Worm (Caenorhabditis elegans) whole organism, young adult: ENCODE measurements around the gene C25F6.6.

Experiments used
- B0035.1 ChIP-seq: sonication (generic microtip); optimal IDR thresholded peaks from 2 replicates; lab custom pipeline; 2016; ENCODE audit warnings: missing genetic modification characterization, mild to moderate bottlenecking, missing compliant biosample characterization, missing genotype, missing genetic modification reagents
- C06A6.2 ChIP-seq: fragments of 200-800 bp; sonication (Bioruptor generic); conservative IDR thresholded peaks from 2 replicates; pipeline ENCODE4 v1.3.6; 2022; ENCODE audit warnings: missing genetic modification characterization, missing compliant biosample characterization
- D2030.7 ChIP-seq: fragments of 200-800 bp; sonication (Bioruptor generic); IDR thresholded peaks from 2 replicates; pipeline ENCODE4 v1.3.6; 2022; ENCODE audit warnings: missing genetic modification reagents, missing genetic modification characterization, missing compliant biosample characterization
- F39B2.1 ChIP-seq: fragments of 200-800 bp; sonication (Bioruptor generic); IDR thresholded peaks from 2 replicates; pipeline ENCODE4 v1.3.6; 2022; ENCODE audit warnings: missing genetic modification reagents, missing genetic modification characterization, missing compliant biosample characterization
- F55B11.4 ChIP-seq: sonication (generic microtip); optimal IDR thresholded peaks from 2 replicates; lab custom pipeline; 2016; ENCODE audit warnings: missing compliant biosample characterization, missing genetic modification characterization, borderline replicate concordance; ENCODE audit not compliant: insufficient read depth
- F57A8.1 ChIP-seq: fragments of 200-800 bp; sonication (Bioruptor generic); optimal IDR thresholded peaks from 2 replicates; lab custom pipeline; 2018; ENCODE audit warnings: mild to moderate bottlenecking, missing genetic modification characterization, moderate library complexity, missing compliant biosample characterization
- T26A5.8 ChIP-seq: sonication (generic microtip); optimal IDR thresholded peaks from 2 replicates; lab custom pipeline; 2016; ENCODE audit warnings: missing genetic modification characterization, missing compliant biosample characterization
- Y67H2A.10 ChIP-seq: fragments of 200-800 bp; sonication (Bioruptor generic); conservative IDR thresholded peaks from 2 replicates; pipeline ENCODE4 v1.3.6; 2022; ENCODE audit warnings: missing genetic modification reagents, missing genetic modification characterization, missing compliant biosample characterization
- akir-1 ChIP-seq: fragments of 200-800 bp; sonication (Bioruptor generic); optimal IDR thresholded peaks from 2 replicates; lab custom pipeline; 2018; ENCODE audit warnings: mild to moderate bottlenecking, missing genetic modification characterization, moderate library complexity, missing compliant biosample characterization
- athp-1 ChIP-seq: sonication (generic microtip); optimal IDR thresholded peaks from 2 replicates; lab custom pipeline; 2017; ENCODE audit warnings: mild to moderate bottlenecking, missing genetic modification characterization, missing compliant biosample characterization
- attf-6 ChIP-seq: fragments of 200-800 bp; sonication (Bioruptor generic); IDR thresholded peaks from 2 replicates; pipeline ENCODE4 v1.3.6; 2022; ENCODE audit warnings: missing genetic modification reagents, missing genetic modification characterization, missing compliant biosample characterization
- cebp-1 ChIP-seq, 2 experiments: fragments of 200-800 bp in 1 of 2; sonication (Bioruptor generic) in 1 of 2; sonication (generic microtip) in 1 of 2; IDR thresholded peaks in 1 of 2; optimal IDR thresholded peaks in 1 of 2; 2 replicates each; pipeline versions ENCODE4 v1.3.6 to Lab custom; 2017 to 2022; ENCODE audit warnings: missing compliant biosample characterization in 2 of 2, missing genetic modification characterization in 2 of 2, mild to moderate bottlenecking in 1 of 2, missing genetic modification reagents in 1 of 2, moderate library complexity in 1 of 2
- ceh-79 ChIP-seq: sonication (generic microtip); optimal IDR thresholded peaks from 2 replicates; lab custom pipeline; 2017; ENCODE audit warnings: mild to moderate bottlenecking, missing genetic modification characterization, missing compliant biosample characterization
- ceh-91 ChIP-seq: fragments of 200-800 bp; sonication (Bioruptor generic); IDR thresholded peaks from 2 replicates; pipeline ENCODE4 v1.3.6; 2022; ENCODE audit warnings: missing genetic modification reagents, missing genetic modification characterization, missing compliant biosample characterization
- chd-7 ChIP-seq: sonication (generic microtip); optimal IDR thresholded peaks from 2 replicates; lab custom pipeline; 2016; ENCODE audit warnings: mild to moderate bottlenecking, missing genetic modification characterization, moderate library complexity, missing compliant biosample characterization
- egrh-3 ChIP-seq: fragments of 200-800 bp; sonication (Bioruptor generic); IDR thresholded peaks from 2 replicates; pipeline ENCODE4 v1.3.6; 2022; ENCODE audit warnings: missing genetic modification reagents, missing genetic modification characterization, missing compliant biosample characterization
- ets-4 ChIP-seq: fragments of 200-800 bp; sonication (Bioruptor generic); optimal IDR thresholded peaks from 2 replicates; lab custom pipeline; 2018; ENCODE audit warnings: mild to moderate bottlenecking, missing genetic modification characterization, missing compliant biosample characterization
- hmg-1.2 ChIP-seq: fragments of 200-800 bp; sonication (Bioruptor generic); IDR thresholded peaks from 2 replicates; pipeline ENCODE4 v1.3.6; 2022; ENCODE audit warnings: missing genetic modification reagents, missing genetic modification characterization, missing compliant biosample characterization
- hrde-1 ChIP-seq: sonication (generic microtip); optimal IDR thresholded peaks from 2 replicates; lab custom pipeline; 2016; ENCODE audit warnings: missing genetic modification characterization, mild to moderate bottlenecking, missing compliant biosample characterization, moderate library complexity, missing genotype, missing genetic modification reagents, borderline replicate concordance
- hsf-1 ChIP-seq: fragments of 200-800 bp; sonication (Bioruptor generic); IDR thresholded peaks from 2 replicates; pipeline ENCODE4 v1.3.6; 2022; ENCODE audit warnings: missing genetic modification reagents, missing genetic modification characterization, missing compliant biosample characterization
- let-607 ChIP-seq, 2 experiments: fragments of 200-800 bp in 1 of 2; sonication (Bioruptor generic) in 1 of 2; sonication (generic microtip) in 1 of 2; optimal IDR thresholded peaks; 2 replicates each; lab custom pipeline; 2016 to 2018; ENCODE audit warnings: mild to moderate bottlenecking in 2 of 2, missing compliant biosample characterization in 2 of 2, missing genetic modification characterization in 2 of 2, moderate library complexity in 2 of 2, missing genotype in 1 of 2
- lin-40 ChIP-seq: sonication (generic microtip); optimal IDR thresholded peaks from 2 replicates; lab custom pipeline; 2016; ENCODE audit warnings: missing genetic modification characterization, mild to moderate bottlenecking, missing compliant biosample characterization, missing genotype, missing genetic modification reagents
- lin-54 ChIP-seq: fragments of 200-800 bp; sonication (Bioruptor generic); optimal IDR thresholded peaks from 2 replicates; lab custom pipeline; 2018; ENCODE audit warnings: mild to moderate bottlenecking, missing genetic modification characterization, missing compliant biosample characterization
- madf-10 ChIP-seq: sonication (generic microtip); optimal IDR thresholded peaks from 2 replicates; lab custom pipeline; 2016; ENCODE audit warnings: mild to moderate bottlenecking, missing genetic modification characterization, missing compliant biosample characterization
- mcd-1 ChIP-seq: fragments of 200-800 bp; sonication (Bioruptor generic); IDR thresholded peaks from 2 replicates; pipeline ENCODE4 v1.3.6; 2022; ENCODE audit warnings: missing genetic modification reagents, missing genetic modification characterization, missing compliant biosample characterization
- nhr-80 ChIP-seq: sonication (generic microtip); optimal IDR thresholded peaks from 2 replicates; lab custom pipeline; 2016; ENCODE audit warnings: missing genetic modification characterization, missing compliant biosample characterization
- repo-1 ChIP-seq: sonication (generic microtip); optimal IDR thresholded peaks from 2 replicates; lab custom pipeline; 2017; ENCODE audit warnings: mild to moderate bottlenecking, missing genetic modification characterization, missing compliant biosample characterization
- tbp1 ChIP-seq: fragments of 200-800 bp; sonication (Bioruptor generic); optimal IDR thresholded peaks from 2 replicates; lab custom pipeline; 2018; ENCODE audit warnings: mild to moderate bottlenecking, missing genetic modification characterization, missing compliant biosample characterization
- unc-130 ChIP-seq: sonication (generic microtip); optimal IDR thresholded peaks from 2 replicates; lab custom pipeline; 2016; ENCODE audit warnings: missing genetic modification reagents, missing genetic modification characterization, missing compliant biosample characterization
- zim-3 ChIP-seq: sonication (generic microtip); optimal IDR thresholded peaks from 2 replicates; lab custom pipeline; 2017; ENCODE audit warnings: mild to moderate bottlenecking, missing genetic modification characterization, moderate library complexity, missing compliant biosample characterization
- ztf-26 ChIP-seq: sonication (generic microtip); optimal IDR thresholded peaks from 2 replicates; lab custom pipeline; 2017; ENCODE audit warnings: missing genetic modification characterization, missing compliant biosample characterization
- ztf-3 ChIP-seq: fragments of 200-800 bp; sonication (Bioruptor generic); optimal IDR thresholded peaks from 2 replicates; lab custom pipeline; 2018; ENCODE audit warnings: mild to moderate bottlenecking, missing genetic modification characterization, missing compliant biosample characterization

The C25F6.6 gene

ce11 chrX:5470111-5470745, 19.6 kb upstream of the C25F6.6 start:
- TF ChIP-seq attf-6 (GFP tag; lab: Robert Waterston, UW): no peak
- no peak for TF ChIP-seq F39B2.1
- TF ChIP-seq hmg-1.2: no peak
- no peak for TF ChIP-seq chd-7 (tag; lab: Kevin White, UChicago)

DNA sequence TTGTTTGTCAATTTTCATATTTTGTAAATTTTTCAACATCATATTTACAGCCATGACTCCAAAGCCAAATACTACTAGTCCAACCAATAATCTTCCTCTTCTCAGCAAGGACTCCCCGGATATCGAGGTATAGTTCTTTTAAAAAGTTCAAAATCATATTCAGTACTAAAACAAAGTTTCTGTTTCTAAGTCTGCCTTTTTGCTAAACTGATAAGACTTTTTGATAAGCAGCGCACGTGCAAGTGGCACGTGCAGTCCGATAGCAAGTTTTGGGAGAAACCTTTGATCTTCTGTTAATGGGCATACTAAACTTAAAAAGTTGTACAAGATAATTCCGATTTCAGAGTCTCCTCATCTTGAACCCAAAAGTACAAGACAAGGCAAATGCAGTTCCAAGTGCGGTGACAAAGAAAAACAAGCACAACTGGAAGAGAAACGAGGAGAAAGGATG, 17.2 kb upstream of the C25F6.6 start, which contains the start of gene dpyd-1:
dpyd-1 (plus strand) TSS at position 51 of the 451 bp plus-strand sequence.
- no peak for TF ChIP-seq cebp-1 (GFP tag; IDR thresholded peaks at IDR 0.05; lab: Robert Waterston, UW)
- peak; percentile 0 for TF ChIP-seq cebp-1 (tag; optimal IDR thresholded peaks at IDR 0.05; lab: Kevin White, UChicago)
- TF ChIP-seq athp-1: no peak

ce11 chrX:5467308-5467707, 16.7 kb upstream of the C25F6.6 start:
- TF ChIP-seq egrh-3 (GFP tag; lab: Robert Waterston, UW): no peak
- no peak for TF ChIP-seq unc-130 (GFP tag; lab: Kevin White, UChicago)
- no peak for TF ChIP-seq D2030.7
- no peak for TF ChIP-seq B0035.1 (tag; lab: Kevin White, UChicago)
- TF ChIP-seq nhr-80 (tag; lab: Kevin White, UChicago): peak; percentile 76
- no peak for TF ChIP-seq hrde-1 (tag; lab: Kevin White, UChicago)
- no peak for TF ChIP-seq ceh-79
- peak; percentile 18; the same call in 1 of the 2 replicates for TF ChIP-seq mcd-1 (GFP tag; lab: Robert Waterston, UW)
- TF ChIP-seq madf-10 (tag; lab: Kevin White, UChicago): peak; percentile 3
- TF ChIP-seq C06A6.2 (GFP tag; lab: Robert Waterston, UW): no peak
- no peak for TF ChIP-seq ceh-91 (GFP tag; lab: Robert Waterston, UW)
- no peak for TF ChIP-seq ztf-3
- TF ChIP-seq Y67H2A.10 (GFP tag; lab: Robert Waterston, UW): no peak
- TF ChIP-seq repo-1: no peak
- peak; percentile 47 to 91 for TF ChIP-seq let-607 (tag; optimal IDR thresholded peaks at IDR 0.05; lab: Kevin White, UChicago)
- TF ChIP-seq tbp1: peak; percentile 9
- TF ChIP-seq F55B11.4 (tag; lab: Kevin White, UChicago): no peak
- TF ChIP-seq ztf-26 (tag; lab: Kevin White, UChicago): peak; percentile 40
- TF ChIP-seq akir-1 (GFP tag; lab: Kevin White, UChicago): no peak
- TF ChIP-seq F57A8.1 (GFP tag; lab: Kevin White, UChicago): no peak
- TF ChIP-seq ets-4 (GFP tag; lab: Kevin White, UChicago): no peak
- TF ChIP-seq zim-3 (tag; lab: Kevin White, UChicago): no peak
- TF ChIP-seq lin-40 (tag; lab: Kevin White, UChicago): peak; percentile 52

- TF ChIP-seq hsf-1 (GFP tag; lab: Robert Waterston, UW) (no peak), T26A5.8 (tag; lab: Kevin White, UChicago) (no peak), F39B2.1 (0 out of 2 replicates have a peak, but pooled peaks have one; percentile 28), lin-54 (no peak)
These were observed 15.5 kb upstream of the C25F6.6 start for ce11 chrX:5466149-5466548.
